Worm (Caenorhabditis elegans): ENCODE results near the gene Y105C5A.1268.
"Not testable (repeated sequence)": the region's sequence is repeated elsewhere in the genome, so short reads cannot be mapped to it uniquely, and the experiment has no call there.

The Y105C5A.1268 gene

DNA sequence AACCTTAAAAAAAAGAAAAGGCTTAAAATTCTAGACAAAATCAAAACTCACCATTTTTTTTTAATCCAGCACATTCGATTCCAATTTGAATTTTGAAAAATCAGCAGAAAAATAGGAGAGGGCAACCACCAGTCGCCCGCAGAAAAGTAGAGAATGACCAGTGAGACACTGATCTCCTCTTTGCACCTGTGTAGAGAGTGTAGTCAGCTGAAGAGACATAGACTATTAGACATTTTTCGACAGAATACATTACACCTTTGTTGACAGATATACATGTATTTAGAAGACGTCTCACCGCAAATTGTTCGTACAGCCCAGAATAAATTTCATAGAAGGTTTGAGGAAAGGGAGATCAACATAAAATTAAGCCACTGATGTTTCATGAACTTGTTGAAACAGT lies 2.0 kb upstream of the Y105C5A.1268 start:
- TF ChIP-seq pha-2 (tag; optimal IDR thresholded peaks at IDR 0.05) (no peak), nfya-1 (tag; optimal IDR thresholded peaks at IDR 0.05) (peak; percentile 2)

DNA sequence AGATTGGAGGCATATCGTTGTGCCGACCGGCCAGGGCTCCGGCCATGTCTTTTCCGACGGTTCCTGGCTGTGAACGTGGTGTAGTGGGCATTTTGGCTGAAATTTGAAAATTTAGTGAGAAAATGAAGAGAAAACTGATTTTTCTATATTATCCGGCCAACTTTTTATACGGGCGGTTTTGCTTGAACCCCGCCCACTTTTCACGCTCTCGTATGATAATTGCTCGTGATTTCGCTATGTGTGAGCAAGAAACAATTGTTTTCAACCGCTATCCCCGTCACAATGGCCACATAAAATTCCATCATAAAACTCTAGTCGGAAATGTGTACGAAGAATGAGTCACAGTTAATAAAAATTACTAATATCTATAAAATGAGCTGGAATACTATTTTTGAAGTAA lies 4.6 kb downstream of the Y105C5A.1268 start, which contains the start of gene Y105C5A.12:
Y105C5A.12 (minus strand) TSS at position 101 of the 400 bp plus-strand sequence.
- TF ChIP-seq ceh-18, pha-2, elt-4 (tag; optimal IDR thresholded peaks at IDR 0.05): not testable (repeated sequence)

ce11 chrIV:15640852-15641251 lies 5.4 kb downstream of the Y105C5A.1268 start, which contains the start of gene Y105C5A.13:
Gene Y105C5A.13 (plus strand): TSS chrIV:15641231.
- TF ChIP-seq elt-2 (tag; optimal IDR thresholded peaks at IDR 0.05) (peak; percentile 78), ttx-3 (tag; optimal IDR thresholded peaks at IDR 0.05) (no peak), pqm-1 (tag; optimal IDR thresholded peaks at IDR 0.05) (no peak)

DNA sequence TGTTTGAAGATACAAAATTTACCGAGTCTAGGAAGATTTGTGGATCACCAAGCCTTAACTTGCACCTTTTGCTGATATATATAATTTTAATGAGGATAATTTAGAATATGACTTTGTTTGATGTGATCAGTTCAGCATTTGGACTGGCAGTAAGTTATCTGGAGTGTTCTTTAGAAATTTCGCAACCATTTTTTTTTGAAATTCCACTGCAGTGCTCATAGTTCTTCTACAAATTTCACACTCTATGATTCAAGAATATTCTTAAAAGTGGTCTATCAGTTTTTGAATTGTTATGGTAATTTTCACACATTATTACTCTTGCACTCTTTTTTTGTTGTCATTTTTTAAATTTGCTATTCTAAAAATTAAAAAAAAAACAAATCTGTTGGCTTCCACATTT lies 7.0 kb downstream of the Y105C5A.1268 start:
- TF ChIP-seq sox-4 (tag; optimal IDR thresholded peaks at IDR 0.05), result no peak
- TF ChIP-seq hlh-8 (tag; optimal IDR thresholded peaks at IDR 0.05), result no peak
- TF ChIP-seq hlh-15 (tag; optimal IDR thresholded peaks at IDR 0.05), result no peak
- no peak for TF ChIP-seq nfya-1 (tag; optimal IDR thresholded peaks at IDR 0.05)
- TF ChIP-seq ceh-48 (tag; optimal IDR thresholded peaks at IDR 0.05), result no peak
- TF ChIP-seq T23F11.4 (GFP tag; optimal IDR thresholded peaks at IDR 0.05), result no peak
- no peak for TF ChIP-seq ceh-19 (GFP tag; optimal IDR thresholded peaks at IDR 0.05)
- no peak for TF ChIP-seq gmeb-2 (tag; optimal IDR thresholded peaks at IDR 0.05)
- TF ChIP-seq mec-3 (tag; optimal IDR thresholded peaks at IDR 0.05; ENCODE audit: borderline replicate concordance), result no peak
- no peak for TF ChIP-seq Y22D7AL.16 (tag; optimal IDR thresholded peaks at IDR 0.05)
- TF ChIP-seq ets-4 (tag; optimal IDR thresholded peaks at IDR 0.05), result no peak
- TF ChIP-seq rnt-1 (tag; optimal IDR thresholded peaks at IDR 0.05), result no peak
- no peak for TF ChIP-seq C08G9.2 (tag; optimal IDR thresholded peaks at IDR 0.05)
- no peak for TF ChIP-seq ceh-2 (tag; optimal IDR thresholded peaks at IDR 0.05)
- TF ChIP-seq hlh-30 (tag; optimal IDR thresholded peaks at IDR 0.05; ENCODE audit: insufficient read depth), result no peak
- TF ChIP-seq npax-4 (tag; optimal IDR thresholded peaks at IDR 0.05), result no peak
- TF ChIP-seq ceh-6 (GFP tag; optimal IDR thresholded peaks at IDR 0.05), result no peak
- no peak for TF ChIP-seq ref-2 (tag; optimal IDR thresholded peaks at IDR 0.05)
- TF ChIP-seq sox-2 (GFP tag; IDR thresholded peaks at IDR 0.05), result no peak

- TF ChIP-seq sox-4, ceh-48, fax-1 (tag; optimal IDR thresholded peaks at IDR 0.05): not testable (repeated sequence)
Observed at ce11 chrIV:15635462-15635861, 10.8 kb downstream of the Y105C5A.1268 start, which contains the start of gene Y105C5A.10. Gene Y105C5A.10 (plus strand): TSS chrIV:15635762.

- peak; percentile 9 for TF ChIP-seq nfya-1 (tag; optimal IDR thresholded peaks at IDR 0.05)
Observed at ce11 chrIV:15634240-15634789, 12.0 kb downstream of the Y105C5A.1268 start, which contains the start of gene Y105C5A.1274. Gene Y105C5A.1274 (plus strand): TSS chrIV:15634739.

DNA sequence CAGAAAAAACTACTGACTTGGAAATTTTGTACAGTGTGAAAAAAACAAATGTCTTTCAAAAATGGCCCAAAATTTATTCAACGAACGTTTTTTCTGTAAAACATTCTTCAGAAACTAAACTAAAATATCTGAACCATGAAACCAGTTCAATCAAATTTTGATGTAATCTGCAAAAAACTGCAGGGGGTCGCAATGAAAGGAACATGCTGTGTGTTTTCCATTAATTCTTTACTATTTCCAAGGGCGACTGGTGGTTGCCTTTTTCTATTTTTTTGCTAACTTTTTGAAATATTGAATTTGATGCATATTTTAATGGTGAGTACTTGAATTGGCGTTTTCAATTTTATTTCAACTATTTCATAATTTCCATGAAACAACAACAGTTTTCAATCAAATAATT lies 15.1 kb downstream of the Y105C5A.1268 start, which contains the start of gene Y105C5A.9:
Y105C5A.9 (plus strand) TSS at position 301 of the 400 bp plus-strand sequence.
- TF ChIP-seq sox-2 (GFP tag; IDR thresholded peaks at IDR 0.05) (no peak), hlh-13 (GFP tag; optimal IDR thresholded peaks at IDR 0.05) (no peak), ceh-34 (tag; optimal IDR thresholded peaks at IDR 0.05) (no peak), unc-55 (GFP tag; optimal IDR thresholded peaks at IDR 0.05) (no peak), nhr-232 (tag; optimal IDR thresholded peaks at IDR 0.05) (no peak), ceh-19 (GFP tag; optimal IDR thresholded peaks at IDR 0.05) (no peak), ceh-9 (tag; optimal IDR thresholded peaks at IDR 0.05) (no peak), K02D7.2 (tag; optimal IDR thresholded peaks at IDR 0.05) (no peak), pha-4 (tag; optimal IDR thresholded peaks at IDR 0.05) (no peak), fkh-10 (GFP tag; optimal IDR thresholded peaks at IDR 0.05) (no peak)

Data from whole organism, late embryonic.